Worm (Caenorhabditis elegans) whole organism, midembryonic: Measurements from ENCODE around the gene acc-2.

ENCODE experiments used
- T22C8.4 ChIP-seq: fragments of 200-800 bp; sonication (Bioruptor generic); IDR thresholded peaks from 2 replicates; pipeline ENCODE4 v1.3.6; 2022; ENCODE audit warnings: missing genetic modification characterization, missing compliant biosample characterization
- cog-1 ChIP-seq: sonication (generic microtip); optimal IDR thresholded peaks from 2 replicates; lab custom pipeline; 2016; ENCODE audit warnings: missing genetic modification characterization, missing compliant biosample characterization
- flt-1 ChIP-seq: fragments of 200-800 bp; sonication (Bioruptor generic); IDR thresholded peaks from 2 replicates; pipeline ENCODE4 v1.3.6; 2022; ENCODE audit warnings: missing genetic modification characterization, missing compliant biosample characterization
- klf-2 ChIP-seq: fragments of 200-800 bp; sonication (Bioruptor generic); conservative IDR thresholded peaks from 2 replicates; pipeline ENCODE4 v1.3.6; 2022; ENCODE audit warnings: missing genetic modification reagents, missing genetic modification characterization, missing compliant biosample characterization
- med-1 ChIP-seq: sonication (generic microtip); optimal IDR thresholded peaks from 2 replicates; lab custom pipeline; 2017; ENCODE audit warnings: missing genetic modification characterization, mild to moderate bottlenecking, missing compliant biosample characterization, antibody characterized with exemption, missing genetic modification reagents; ENCODE audit not compliant: insufficient read depth
- ref-1 ChIP-seq: fragments of 200-800 bp; sonication (Bioruptor generic); conservative IDR thresholded peaks from 2 replicates; pipeline ENCODE4 v1.3.6; 2022; ENCODE audit warnings: missing genetic modification reagents, missing genetic modification characterization, missing compliant biosample characterization
- tab-1 ChIP-seq: fragments of 200-800 bp; sonication (Bioruptor generic); IDR thresholded peaks from 2 replicates; pipeline ENCODE4 v1.3.6; 2022; ENCODE audit warnings: missing genetic modification characterization, missing compliant biosample characterization

DNA sequence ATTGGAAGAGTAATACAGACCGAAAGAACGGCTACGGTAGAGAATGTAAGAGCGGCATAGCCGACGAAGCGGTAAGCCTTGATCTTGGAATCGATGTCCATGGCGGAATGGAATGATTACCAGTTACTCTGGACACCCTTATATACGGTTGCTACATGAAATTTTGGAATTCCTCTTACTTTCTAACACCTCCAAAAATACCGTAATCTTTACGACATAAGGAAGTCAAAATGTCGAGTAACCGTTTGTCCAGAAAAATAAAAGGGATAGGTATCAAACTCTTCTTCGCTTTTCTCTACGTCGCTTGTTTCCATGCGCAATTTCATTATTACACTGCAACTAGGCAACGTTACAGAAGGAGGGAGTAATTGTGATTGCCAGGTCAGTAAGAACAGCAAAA is 36.9 kb upstream of the acc-2 start, which contains the start of gene col-119:
- no peak for TF ChIP-seq flt-1 (GFP tag; lab: Robert Waterston, UW)
- TF ChIP-seq ref-1: no peak
- no peak for TF ChIP-seq cog-1 (tag; lab: Kevin White, UChicago)
- no peak for TF ChIP-seq med-1 (GFP tag; lab: Kevin White, UChicago)
- TF ChIP-seq T22C8.4: no peak
- no peak for TF ChIP-seq klf-2
- no peak for TF ChIP-seq tab-1 (GFP tag; lab: Robert Waterston, UW)
